Fruit fly (Drosophila melanogaster): ENCODE results near the gene Mob2.
A peak's percentile ranks its signal among the peaks of the same experiment; 100 is the strongest.

Gene Mob2

DNA sequence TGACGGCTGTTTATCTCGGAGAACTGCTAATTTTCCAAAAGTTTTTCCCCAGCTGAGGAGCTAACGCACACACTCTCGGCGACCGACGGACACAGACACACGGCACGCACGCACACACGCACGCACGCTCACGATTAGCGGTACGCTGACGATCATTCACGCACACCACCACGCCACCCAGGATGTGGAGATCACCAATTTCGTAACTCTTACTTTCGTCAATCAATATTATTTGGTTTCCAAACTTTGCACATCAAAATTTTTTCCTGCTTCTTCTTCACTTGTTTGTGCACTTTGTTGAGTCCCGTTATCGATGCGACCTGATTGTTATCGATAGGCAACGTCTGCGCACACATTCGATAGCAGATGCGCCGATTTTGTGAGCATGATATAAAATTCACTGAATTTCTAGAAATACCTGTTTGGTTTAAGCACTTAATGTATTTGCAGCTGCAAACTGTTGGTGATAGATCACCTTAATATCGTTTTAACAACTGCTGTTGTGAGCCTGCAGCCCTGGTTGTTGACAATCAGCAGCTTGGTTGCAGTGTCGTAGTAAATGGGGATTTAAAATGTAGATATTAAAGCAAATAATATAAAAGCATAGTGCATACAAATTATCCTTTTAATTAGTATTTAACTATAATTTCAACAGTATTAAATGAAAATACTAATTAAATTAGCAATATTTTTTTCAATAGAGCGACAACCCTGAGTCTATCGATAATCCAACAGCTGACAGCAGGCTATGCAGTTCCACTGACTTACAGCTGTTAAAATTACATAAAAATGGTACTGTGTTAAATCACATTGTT is at the start of gene Mob2, which contains the start of gene CG7394:
TSS of gene Mob2 (minus strand) at position 288 of the 815 bp plus-strand sequence.
TSS of gene CG7394 (plus strand) at position 51 of the 815 bp plus-strand sequence.
- peak; percentile 96 for TF ChIP-seq CG12391 (tag; optimal IDR thresholded peaks at IDR 0.05)
- peak; percentile 82; the same call in 2 of the 3 replicates for TF ChIP-seq CG11560 (tag; IDR thresholded peaks at IDR 0.05)
- TF ChIP-seq trem (tag; optimal IDR thresholded peaks at IDR 0.05) = peak; percentile 79
- peak; percentile 88 for TF ChIP-seq Blimp-1 (GFP tag; optimal IDR thresholded peaks at IDR 0.05)
- TF ChIP-seq CG34376 (GFP tag; optimal IDR thresholded peaks at IDR 0.05) = peak; percentile 87
- TF ChIP-seq CG14860 (GFP tag; IDR thresholded peaks at IDR 0.05; ENCODE audit: partially characterized antibody) = peak; percentile 83
- peak; percentile 93 for TF ChIP-seq CG13424 (tag; optimal IDR thresholded peaks at IDR 0.05)
- peak; percentile 93 for TF ChIP-seq CG15269 (tag; optimal IDR thresholded peaks at IDR 0.05)
- TF ChIP-seq CG14667 (GFP tag; IDR thresholded peaks at IDR 0.05) = peak; percentile 81
- TF ChIP-seq CG17912 (GFP tag; optimal IDR thresholded peaks at IDR 0.05) = peak; percentile 52
- TF ChIP-seq CG8281 (tag; optimal IDR thresholded peaks at IDR 0.05) = peak; percentile 62
- peak; percentile 57 for TF ChIP-seq CG31365 (tag; optimal IDR thresholded peaks at IDR 0.05)
- peak; percentile 88 for TF ChIP-seq Hmr (GFP tag; optimal IDR thresholded peaks at IDR 0.05)
- peak; percentile 90 for TF ChIP-seq ind (GFP tag; optimal IDR thresholded peaks at IDR 0.05)
- TF ChIP-seq CG12769 (tag; optimal IDR thresholded peaks at IDR 0.05) = peak; percentile 94
- peak; percentile 90 for TF ChIP-seq Aef1 (GFP tag; IDR thresholded peaks at IDR 0.05)
- TF ChIP-seq ara (GFP tag; IDR thresholded peaks at IDR 0.05) = peak; percentile 91
- peak; percentile 90 for TF ChIP-seq nerfin-2 (GFP tag; IDR thresholded peaks at IDR 0.05; ENCODE audit: partially characterized antibody)
- peak; percentile 61 for TF ChIP-seq dimm (GFP tag; IDR thresholded peaks at IDR 0.05)
- TF ChIP-seq CG13287 (GFP tag; IDR thresholded peaks at IDR 0.05; ENCODE audit: partially characterized antibody) = peak; percentile 92
- peak; percentile 84 for TF ChIP-seq CG9817 (tag; optimal IDR thresholded peaks at IDR 0.05)
- peak; percentile 76 for TF ChIP-seq Nf-YC (tag; optimal IDR thresholded peaks at IDR 0.05)
- peak; percentile 81 for TF ChIP-seq gce (GFP tag; IDR thresholded peaks at IDR 0.05)
- peak; percentile 75 for TF ChIP-seq CG3065 (GFP tag; optimal IDR thresholded peaks at IDR 0.05)
- TF ChIP-seq YL-1 (GFP tag; optimal IDR thresholded peaks at IDR 0.05) = peak; percentile 64
- TF ChIP-seq seq (GFP tag; IDR thresholded peaks at IDR 0.05) = peak; percentile 85
- TF ChIP-seq stc (GFP tag; IDR thresholded peaks at IDR 0.05) = peak; percentile 85
- peak; percentile 96 for TF ChIP-seq Dbx (GFP tag; IDR thresholded peaks at IDR 0.05)
- peak; percentile 73 for TF ChIP-seq CG30020 (tag; optimal IDR thresholded peaks at IDR 0.05)
- TF ChIP-seq CG17328 (GFP tag; IDR thresholded peaks at IDR 0.05) = peak; percentile 92
- peak; percentile 37 for TF ChIP-seq CG8089 (GFP tag; optimal IDR thresholded peaks at IDR 0.05)
- TF ChIP-seq crc (GFP tag; optimal IDR thresholded peaks at IDR 0.05) = peak; percentile 60
- peak; percentile 87 for TF ChIP-seq CG10209 (GFP tag; optimal IDR thresholded peaks at IDR 0.05)
- TF ChIP-seq otp (GFP tag; IDR thresholded peaks at IDR 0.05) = peak; percentile 79; the same call in 2 of the 3 replicates
- TF ChIP-seq hkb (optimal IDR thresholded peaks at IDR 0.05) = no peak
- peak; percentile 91 for TF ChIP-seq hkb (GFP tag; IDR thresholded peaks at IDR 0.05)
- TF ChIP-seq D (optimal IDR thresholded peaks at IDR 0.05) = peak; percentile 63
- peak; percentile 70 for TF ChIP-seq D (GFP tag; optimal IDR thresholded peaks at IDR 0.05)
- TF ChIP-seq CG8359 (GFP tag; optimal IDR thresholded peaks at IDR 0.05; ENCODE audit: borderline replicate concordance) = peak; percentile 38
- TF ChIP-seq CG11085 (GFP tag; IDR thresholded peaks at IDR 0.05) = peak; percentile 87
- peak; percentile 63 for TF ChIP-seq luna (GFP tag; optimal IDR thresholded peaks at IDR 0.05)
- TF ChIP-seq CG9876 (GFP tag; optimal IDR thresholded peaks at IDR 0.05) = peak; percentile 58
- TF ChIP-seq ems (GFP tag; optimal IDR thresholded peaks at IDR 0.05) = peak; percentile 83
- TF ChIP-seq Lim3 (GFP tag; IDR thresholded peaks at IDR 0.05) = 0 out of 2 replicates have a peak, but pooled peaks have one; percentile 19
- TF ChIP-seq MESR4 (GFP tag; optimal IDR thresholded peaks at IDR 0.05) = peak; percentile 80
- peak; percentile 84 to 93 for TF ChIP-seq dpn (GFP tag; optimal IDR thresholded peaks at IDR 0.05)
- no peak for TF ChIP-seq Doc2 (GFP tag; IDR thresholded peaks at IDR 0.05)
- TF ChIP-seq CG4282 (GFP tag; optimal IDR thresholded peaks at IDR 0.05) = peak; percentile 49
- TF ChIP-seq HLH4C (GFP tag; IDR thresholded peaks at IDR 0.05; ENCODE audit: partially characterized antibody) = peak; percentile 93

All from whole organism, embryonic.